Worm (Caenorhabditis elegans): ENCODE data around the gene H43I07.1.

H43I07.1 gene

DNA sequence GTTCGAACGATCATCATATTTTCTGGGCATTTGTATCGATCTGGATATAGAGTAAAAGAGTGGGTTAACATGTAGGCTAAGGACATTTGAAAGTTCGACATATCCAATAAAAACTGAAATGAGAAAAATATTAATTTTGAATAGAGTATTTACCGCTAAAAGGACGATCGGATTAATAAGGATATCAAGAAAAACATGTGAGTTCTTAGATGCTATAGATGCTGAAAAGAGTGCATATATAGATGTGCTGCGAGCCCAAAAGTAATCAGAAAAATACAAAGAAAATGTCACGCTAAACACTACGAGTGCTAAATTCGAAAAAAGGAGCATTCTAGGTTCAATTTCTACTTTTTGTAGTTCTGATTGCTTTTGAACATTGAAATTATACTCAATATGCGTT is 37.9 kb downstream of the H43I07.1 start, which contains the start of gene srt-12:
Gene srt-12, minus strand, starts transcription at position 101 of the 400 bp plus-strand sequence.
- TF ChIP-seq dao-5 (tag; optimal IDR thresholded peaks at IDR 0.05) (no peak), W03F9.2 (tag; optimal IDR thresholded peaks at IDR 0.05) (no peak), him-1 (tag; optimal IDR thresholded peaks at IDR 0.05) (no peak)

ce11 chrV:4248359-4248758 is 43.8 kb downstream of the H43I07.1 start:
- TF ChIP-seq W03F9.2 (tag; optimal IDR thresholded peaks at IDR 0.05), result no peak
- no peak for TF ChIP-seq dao-5 (tag; optimal IDR thresholded peaks at IDR 0.05)
- no peak for TF ChIP-seq him-1 (tag; optimal IDR thresholded peaks at IDR 0.05)

- no peak for TF ChIP-seq W03F9.2 (tag; optimal IDR thresholded peaks at IDR 0.05)
- no peak for TF ChIP-seq him-1 (tag; optimal IDR thresholded peaks at IDR 0.05)
- TF ChIP-seq dao-5 (tag; optimal IDR thresholded peaks at IDR 0.05), result no peak
Observed at ce11 chrV:4250047-4250446, 45.5 kb downstream of the H43I07.1 start, which contains the start of gene srt-13. Gene srt-13 (minus strand): TSS chrV:4250147.

DNA sequence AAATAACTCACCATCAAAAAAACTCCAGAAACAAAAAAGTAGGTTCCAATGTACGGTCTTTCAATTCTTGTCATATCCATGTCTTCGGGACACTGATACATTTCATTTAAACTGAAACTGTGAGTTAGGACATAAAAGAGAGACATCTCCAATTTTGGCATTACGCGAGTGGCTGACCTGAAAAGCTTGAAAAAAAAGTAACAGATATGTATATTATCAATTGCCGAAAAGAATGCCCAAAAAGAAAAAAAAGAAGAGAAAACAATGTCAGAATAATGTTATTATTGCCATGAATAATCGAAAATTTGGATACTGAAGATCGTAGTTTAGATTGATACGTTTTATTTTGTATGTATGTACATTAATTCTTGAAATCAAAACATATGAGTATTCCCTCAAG is 52.0 kb downstream of the H43I07.1 start, which contains the start of gene srt-14:
Gene srt-14, minus strand, starts transcription at position 101 of the 400 bp plus-strand sequence.
- TF ChIP-seq W03F9.2 (tag; optimal IDR thresholded peaks at IDR 0.05), result no peak
- TF ChIP-seq dao-5 (tag; optimal IDR thresholded peaks at IDR 0.05), result no peak
- no peak for TF ChIP-seq him-1 (tag; optimal IDR thresholded peaks at IDR 0.05)

Data from whole organism, L4/young adult.